Worm (Caenorhabditis elegans) whole organism, dauer: Measurements from ENCODE around the gene ZK218.4.

ENCODE experiments used
- unc-62 ChIP-seq: sonication (generic microtip); optimal IDR thresholded peaks from 2 replicates; lab custom pipeline; 2017; ENCODE audit warnings: missing biosample characterization, missing genetic modification reagents, missing genetic modification characterization

ZK218.4 gene

ce11 chrV:17098669-17099068, at the start of gene ZK218.4, which contains the start of gene ZK218.3:
TSS of gene ZK218.4 (plus strand) at chrV:17098854.
TSS of gene ZK218.3 (minus strand) at chrV:17098769.
- no peak for TF ChIP-seq unc-62

- no peak for TF ChIP-seq unc-62
These were observed 38.7 kb upstream of the ZK218.4 start, which contains the start of gene sri-66 for ce11 chrV:17059987-17060386. TSS of gene sri-66 (plus strand) at chrV:17060287.

- no peak for TF ChIP-seq unc-62
These were observed 37.1 kb upstream of the ZK218.4 start, which contains the start of gene F28B1.9 for ce11 chrV:17061585-17061984. TSS of gene F28B1.9 (plus strand) at chrV:17061885.

ce11 chrV:17064676-17065075, 34.0 kb upstream of the ZK218.4 start, which contains the start of gene srh-255:
TSS of gene srh-255 (plus strand) at chrV:17064976.
- no peak for TF ChIP-seq unc-62

ce11 chrV:17066634-17067033, 32.0 kb upstream of the ZK218.4 start:
- no peak for TF ChIP-seq unc-62

ce11 chrV:17068839-17069238, 29.8 kb upstream of the ZK218.4 start, which contains the start of gene T05E12.8:
TSS of gene T05E12.8 (plus strand) at chrV:17069139.
- TF ChIP-seq unc-62: no peak

- no peak for TF ChIP-seq unc-62
These were observed 27.1 kb upstream of the ZK218.4 start, which contains the start of gene srbc-14 for ce11 chrV:17071578-17071977. TSS of gene srbc-14 (minus strand) at chrV:17071678.

- TF ChIP-seq unc-62: no peak
These were observed 22.8 kb upstream of the ZK218.4 start, which contains the start of gene str-125 for ce11 chrV:17075900-17076299. TSS of gene str-125 (minus strand) at chrV:17076000.

- TF ChIP-seq unc-62: no peak
These were observed 20.8 kb upstream of the ZK218.4 start, which contains the start of gene T05E12.3 for ce11 chrV:17077889-17078288. TSS of gene T05E12.3 (minus strand) at chrV:17077989.

ce11 chrV:17079795-17080194, 18.9 kb upstream of the ZK218.4 start, which contains the start of gene srw-20:
TSS of gene srw-20 (minus strand) at chrV:17079895.
- no peak for TF ChIP-seq unc-62

- TF ChIP-seq unc-62: no peak
These were observed 15.9 kb upstream of the ZK218.4 start, which contains the start of gene T05E12.9 for ce11 chrV:17082718-17083117. TSS of gene T05E12.9 (minus strand) at chrV:17082818.

- no peak for TF ChIP-seq unc-62
These were observed 9.3 kb upstream of the ZK218.4 start, which contains the start of gene T05E12.6 for ce11 chrV:17089342-17089741. TSS of gene T05E12.6 (minus strand) at chrV:17089442.

ce11 chrV:17089931-17090429, 8.7 kb upstream of the ZK218.4 start, which contains the start of gene srh-237:
TSS of gene srh-237 (plus strand) at chrV:17090379.
- no peak for TF ChIP-seq unc-62

- TF ChIP-seq unc-62: no peak
These were observed 6.4 kb upstream of the ZK218.4 start, which contains the start of gene ZK218.1 for ce11 chrV:17092262-17092661. TSS of gene ZK218.1 (plus strand) at chrV:17092562.

- no peak for TF ChIP-seq unc-62
These were observed 4.1 kb upstream of the ZK218.4 start for ce11 chrV:17094568-17094967.

ce11 chrV:17100829-17101228, 2.2 kb downstream of the ZK218.4 start, which contains the start of gene ZK218.5:
TSS of gene ZK218.5 (plus strand) at chrV:17101129.
- no peak for TF ChIP-seq unc-62

- no peak for TF ChIP-seq unc-62
These were observed 5.9 kb downstream of the ZK218.4 start, which contains the start of gene nhr-248 for ce11 chrV:17104527-17104926. TSS of gene nhr-248 (minus strand) at chrV:17104627.

ce11 chrV:17105483-17105882, 6.8 kb downstream of the ZK218.4 start, which contains the start of gene ZK218.7:
TSS of gene ZK218.7 (plus strand) at chrV:17105783.
- no peak for TF ChIP-seq unc-62
